Worm (Caenorhabditis elegans): ENCODE results near the gene C47E8.3.

DNA sequence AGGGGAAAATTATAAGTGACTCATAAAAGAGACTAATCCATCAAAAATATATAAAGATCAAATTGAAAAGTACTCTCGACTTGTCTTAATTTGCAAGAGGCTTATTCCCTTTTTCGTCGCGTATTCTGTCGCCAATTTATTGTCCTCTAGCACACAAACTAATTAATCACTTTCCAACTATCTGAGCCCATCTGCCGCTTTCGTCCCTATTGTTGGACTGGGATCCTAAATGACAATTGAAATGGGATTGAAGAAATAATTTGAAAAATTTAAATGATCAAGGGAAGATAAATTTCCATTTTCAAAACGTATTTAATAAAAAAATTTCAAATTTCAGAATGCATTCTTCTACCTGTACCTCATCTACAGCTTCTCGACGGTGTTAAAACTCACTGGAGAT is 29.5 kb upstream of the C47E8.3 start:
- TF ChIP-seq elt-3 (tag; optimal IDR thresholded peaks at IDR 0.05) (no peak), snpc-4 (tag; optimal IDR thresholded peaks at IDR 0.05) (no peak), nhr-28 (tag; optimal IDR thresholded peaks at IDR 0.05) (no peak), nhr-76 (tag; optimal IDR thresholded peaks at IDR 0.05) (no peak), pha-4 (tag; optimal IDR thresholded peaks at IDR 0.05) (no peak), nhr-237 (tag; optimal IDR thresholded peaks at IDR 0.05) (no peak), cnd-1 (tag; optimal IDR thresholded peaks at IDR 0.05) (peak; percentile 45), drap-1 (GFP tag; optimal IDR thresholded peaks at IDR 0.05) (no peak), bed-3 (GFP tag; optimal IDR thresholded peaks at IDR 0.05) (no peak), sptf-1 (tag; optimal IDR thresholded peaks at IDR 0.05) (no peak), ztf-11 (tag; optimal IDR thresholded peaks at IDR 0.05) (no peak), mab-5 (tag; optimal IDR thresholded peaks at IDR 0.05) (no peak), blmp-1 (tag; optimal IDR thresholded peaks at IDR 0.05) (no peak)

All from whole organism, mixed stage, embryonic.